Worm (Caenorhabditis elegans) whole organism, L4/young adult: ENCODE measurements around the gene exc-5.

ENCODE experiments used
- W03F9.2 ChIP-seq: fragments of 150-350 bp; optimal IDR thresholded peaks from 2 replicates; lab custom pipeline; 2014; ENCODE audit warnings: missing biosample characterization, missing genetic modification characterization
- dao-5 ChIP-seq: sonication (generic microtip); optimal IDR thresholded peaks from 2 replicates; lab custom pipeline; 2016; ENCODE audit warnings: missing genotype, missing genetic modification characterization, moderate library complexity, missing compliant biosample characterization
- him-1 ChIP-seq: sonication (generic microtip); optimal IDR thresholded peaks from 2 replicates; lab custom pipeline; 2016; ENCODE audit warnings: missing genotype, missing genetic modification reagents, missing genetic modification characterization, missing compliant biosample characterization

DNA sequence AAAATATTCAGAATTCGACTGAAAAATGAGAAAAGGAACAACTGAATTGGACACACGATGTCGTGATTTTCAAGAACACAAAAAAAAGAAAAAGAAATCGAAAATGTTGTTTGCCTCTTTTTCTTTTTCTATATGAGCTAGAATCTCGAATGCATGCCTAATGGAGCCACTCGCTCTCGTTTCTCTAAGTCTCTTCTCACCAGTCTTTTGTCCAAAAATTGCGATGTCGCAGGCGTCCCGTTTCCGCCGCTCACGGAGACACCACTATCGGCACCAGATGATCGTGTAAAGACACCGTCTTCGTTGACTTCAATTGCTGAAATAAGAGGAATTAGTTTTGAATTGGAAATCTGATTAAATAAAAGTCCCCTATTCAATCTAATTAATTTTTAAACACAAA lies 54.9 kb downstream of the exc-5 start:
- no peak for TF ChIP-seq dao-5 (tag; lab: Kevin White, UChicago)
- TF ChIP-seq him-1 (tag; lab: Kevin White, UChicago) = no peak
- no peak for TF ChIP-seq W03F9.2
